Worm (Caenorhabditis elegans): ENCODE measurements around the gene F55A11.11.

Gene F55A11.11

ce11 chrV:11817263-11817726 lies 34.3 kb downstream of the F55A11.11 start (continued):
- no peak for TF ChIP-seq set-16 (GFP tag; IDR thresholded peaks at IDR 0.05)
- no peak for TF ChIP-seq Y5F2A.4 (GFP tag; optimal IDR thresholded peaks at IDR 0.05)
- TF ChIP-seq rbr-2 (tag; optimal IDR thresholded peaks at IDR 0.05) = no peak
- no peak for TF ChIP-seq dmd-9 (GFP tag; IDR thresholded peaks at IDR 0.05)
- 0 out of 2 replicates have a peak, but pooled peaks have one; percentile 14 for TF ChIP-seq F44E2.7 (GFP tag; IDR thresholded peaks at IDR 0.05)
- no peak for TF ChIP-seq ztf-7 (tag; optimal IDR thresholded peaks at IDR 0.05)
- no peak for TF ChIP-seq snpc-1.2 (GFP tag; IDR thresholded peaks at IDR 0.05)
- TF ChIP-seq fos-1 (tag; optimal IDR thresholded peaks at IDR 0.05) = no peak
- no peak for TF ChIP-seq mdl-1 (tag; optimal IDR thresholded peaks at IDR 0.05)
- TF ChIP-seq egl-43 (GFP tag; IDR thresholded peaks at IDR 0.05) = no peak
- no peak for TF ChIP-seq F49E8.2 (tag; optimal IDR thresholded peaks at IDR 0.05; ENCODE audit: borderline replicate concordance)
- TF ChIP-seq nhr-42 (GFP tag; IDR thresholded peaks at IDR 0.05) = 0 out of 2 replicates have a peak, but pooled peaks have one; percentile 72
- TF ChIP-seq daf-19 (GFP tag; conservative IDR thresholded peaks at IDR 0.05) = no peak
- no peak for TF ChIP-seq mxl-3 (GFP tag; optimal IDR thresholded peaks at IDR 0.05)
- TF ChIP-seq nhr-41 (GFP tag; IDR thresholded peaks at IDR 0.05) = no peak
- no peak for TF ChIP-seq zip-11 (GFP tag; IDR thresholded peaks at IDR 0.05)
- no peak for TF ChIP-seq jun-1 (tag; optimal IDR thresholded peaks at IDR 0.05)
- TF ChIP-seq ama-1 (optimal IDR thresholded peaks at IDR 0.05) = no peak
- no peak for TF ChIP-seq ZK337.2 (GFP tag; IDR thresholded peaks at IDR 0.05)

- 0 out of 2 replicates have a peak, but pooled peaks have one; percentile 11 for TF ChIP-seq D1046.2 (GFP tag; IDR thresholded peaks at IDR 0.05)
- TF ChIP-seq nhr-42 (GFP tag; IDR thresholded peaks at IDR 0.05) = peak; percentile 17; the same call in 1 of the 2 replicates
- 0 out of 2 replicates have a peak, but pooled peaks have one; percentile 15 for TF ChIP-seq lin-38 (GFP tag; IDR thresholded peaks at IDR 0.05)
- no peak for TF ChIP-seq spr-1 (tag; optimal IDR thresholded peaks at IDR 0.05)
- 0 out of 2 replicates have a peak, but pooled peaks have one; percentile 32 for TF ChIP-seq Y105C5A.15 (GFP tag; IDR thresholded peaks at IDR 0.05)
- TF ChIP-seq F10B5.3 (tag; optimal IDR thresholded peaks at IDR 0.05) = no peak
- TF ChIP-seq lin-15B (tag; optimal IDR thresholded peaks at IDR 0.05) = no peak
- 0 out of 2 replicates have a peak, but pooled peaks have one; percentile 12 for TF ChIP-seq ceh-20 (GFP tag; IDR thresholded peaks at IDR 0.05)
- TF ChIP-seq mxl-3 (GFP tag; optimal IDR thresholded peaks at IDR 0.05) = no peak
- 0 out of 2 replicates have a peak, but pooled peaks have one; percentile 35 for TF ChIP-seq pha-4 (GFP tag; IDR thresholded peaks at IDR 0.05)
- no peak for TF ChIP-seq pha-4 (tag; optimal IDR thresholded peaks at IDR 0.05)
- no peak for TF ChIP-seq daf-19 (GFP tag; conservative IDR thresholded peaks at IDR 0.05)
- peak; percentile 79; the same call in 1 of the 2 replicates for TF ChIP-seq zfp-3 (GFP tag; conservative IDR thresholded peaks at IDR 0.05)
- TF ChIP-seq lin-29 (GFP tag; IDR thresholded peaks at IDR 0.05) = no peak
Observed at ce11 chrV:11818064-11818463, 35.1 kb downstream of the F55A11.11 start.

ce11 chrV:11818786-11819185 lies 35.8 kb downstream of the F55A11.11 start:
- TF ChIP-seq F10B5.3 (tag; optimal IDR thresholded peaks at IDR 0.05) = no peak
- peak in 1 of 2 experiments; percentile 44 for TF ChIP-seq unc-62 (GFP tag; optimal IDR thresholded peaks at IDR 0.05 in 1 of 2)
- no peak for TF ChIP-seq unc-62 (tag; optimal IDR thresholded peaks at IDR 0.05)

- TF ChIP-seq ceh-28 (tag; optimal IDR thresholded peaks at IDR 0.05) = no peak
- no peak for TF ChIP-seq daf-16 (GFP tag; optimal IDR thresholded peaks at IDR 0.05)
- TF ChIP-seq daf-16 (tag; optimal IDR thresholded peaks at IDR 0.05) = peak; percentile 4
- peak; percentile 76 for TF ChIP-seq aha-1 (tag)
- TF ChIP-seq nhr-28 (tag; optimal IDR thresholded peaks at IDR 0.05) = no peak
- 0 out of 2 replicates have a peak, but pooled peaks have one; percentile 2 for TF ChIP-seq vab-7 (GFP tag; IDR thresholded peaks at IDR 0.05)
Observed at ce11 chrV:11819451-11819850, 36.5 kb downstream of the F55A11.11 start.
